Worm (Caenorhabditis elegans): ENCODE measurements around the gene R13H7.2.

- no peak for TF ChIP-seq tbx-37 (GFP tag; conservative IDR thresholded peaks at IDR 0.05)
- no peak for TF ChIP-seq scrt-1 (GFP tag; IDR thresholded peaks at IDR 0.05)
- no peak for TF ChIP-seq hmbx-1 (tag; optimal IDR thresholded peaks at IDR 0.05)
- TF ChIP-seq sea-1 (GFP tag; conservative IDR thresholded peaks at IDR 0.05), result no peak
- TF ChIP-seq hmg-4 (GFP tag; optimal IDR thresholded peaks at IDR 0.05), result no peak
- no peak for TF ChIP-seq ama-1 (optimal IDR thresholded peaks at IDR 0.05)
- no peak for TF ChIP-seq ceh-36 (tag; optimal IDR thresholded peaks at IDR 0.05)
- TF ChIP-seq tbx-11 (GFP tag; IDR thresholded peaks at IDR 0.05), result no peak
- no peak for TF ChIP-seq F13C5.2 (tag; optimal IDR thresholded peaks at IDR 0.05)
These were observed 13.8 kb upstream of the R13H7.2 start, which contains the start of gene srx-19 for ce11 chrIV:6872958-6873357.

Data from whole organism, early embryonic.